Fruit fly (Drosophila melanogaster) whole organism, embryonic: ENCODE measurements around the gene Prx3.

Source experiments
- Adf1 ChIP-seq: fragments of 200-800 bp; sonication (Bioruptor generic); IDR thresholded peaks from 2 replicates; pipeline ENCODE4 v1.3.6; 2022; ENCODE audit warnings: missing biosample characterization, missing genetic modification characterization
- B-H1 ChIP-seq: fragments of 200-800 bp; sonication (Bioruptor generic); IDR thresholded peaks from 3 replicates; pipeline ENCODE4 v1.3.6; 2022; ENCODE audit warnings: missing biosample characterization, missing genetic modification characterization
- CG10654 ChIP-seq: fragments of 200-800 bp; sonication (Bioruptor generic); optimal IDR thresholded peaks from 2 replicates; lab custom pipeline; 2016; ENCODE audit warnings: missing biosample characterization, missing genetic modification characterization
- CG11560 ChIP-seq: fragments of 200-800 bp; sonication (Bioruptor generic); IDR thresholded peaks from 3 replicates; pipeline ENCODE4 v1.3.6; 2022; ENCODE audit warnings: missing biosample characterization, missing genetic modification characterization
- CG11696 ChIP-seq: fragments of 200-800 bp; sonication (Bioruptor generic); IDR thresholded peaks from 2 replicates; pipeline ENCODE4 v1.3.6; 2022; ENCODE audit warnings: missing biosample characterization, missing genetic modification characterization
- CG11723 ChIP-seq: fragments of 200-800 bp; sonication (Bioruptor generic); optimal IDR thresholded peaks from 2 replicates; lab custom pipeline; 2017; ENCODE audit warnings: missing biosample characterization, mild to moderate bottlenecking, missing genetic modification characterization
- CG13123 ChIP-seq: fragments of 200-800 bp; sonication (Bioruptor generic); optimal IDR thresholded peaks from 2 replicates; lab custom pipeline; 2016; ENCODE audit warnings: missing biosample characterization, missing genetic modification characterization
- CG15479 ChIP-seq: fragments of 200-800 bp; sonication (Bioruptor generic); optimal IDR thresholded peaks from 3 replicates; lab custom pipeline; 2019; ENCODE audit warnings: missing biosample characterization, mild to moderate bottlenecking, missing genetic modification characterization, moderate library complexity
- CG17186 ChIP-seq: fragments of 200-800 bp; sonication (Bioruptor generic); optimal IDR thresholded peaks from 3 replicates; lab custom pipeline; 2017; ENCODE audit warnings: missing biosample characterization, missing genetic modification reagents, missing genetic modification characterization
- CG17612 ChIP-seq: fragments of 200-800 bp; sonication (Bioruptor generic); IDR thresholded peaks from 2 replicates; pipeline ENCODE4 v1.3.6; 2022; ENCODE audit warnings: missing biosample characterization, missing genetic modification characterization
- CG2120 ChIP-seq: fragments of 200-800 bp; sonication (Bioruptor generic); optimal IDR thresholded peaks from 3 replicates; lab custom pipeline; 2016; ENCODE audit warnings: missing biosample characterization, missing genetic modification characterization
- CG34376 ChIP-seq: fragments of 200-800 bp; sonication (Bioruptor generic); optimal IDR thresholded peaks from 2 replicates; lab custom pipeline; 2018; ENCODE audit warnings: missing biosample characterization, mild to moderate bottlenecking, missing genetic modification characterization
- CG4424 ChIP-seq: fragments of 200-800 bp; sonication (Bioruptor generic); optimal IDR thresholded peaks from 3 replicates; lab custom pipeline; 2016; ENCODE audit warnings: missing biosample characterization, missing genetic modification characterization
- CG4707 ChIP-seq: fragments of 200-800 bp; sonication (Bioruptor generic); optimal IDR thresholded peaks from 2 replicates; lab custom pipeline; 2018; ENCODE audit warnings: missing biosample characterization, mild to moderate bottlenecking, missing genetic modification characterization, moderate library complexity
- CG6175 ChIP-seq: fragments of 200-800 bp; sonication (Bioruptor generic); IDR thresholded peaks from 3 replicates; pipeline ENCODE4 v1.3.6; 2022; ENCODE audit warnings: missing biosample characterization, missing genetic modification characterization
- CG6272 ChIP-seq: fragments of 200-800 bp; sonication (Bioruptor generic); IDR thresholded peaks from 2 replicates; pipeline ENCODE4 v1.3.6; 2022; ENCODE audit warnings: missing biosample characterization, missing genetic modification characterization
- CG9932 ChIP-seq: fragments of 200-800 bp; sonication (Bioruptor generic); IDR thresholded peaks from 2 replicates; pipeline ENCODE4 v1.3.6; 2022; ENCODE audit warnings: missing biosample characterization, missing genetic modification characterization
- CoRest ChIP-seq: fragments of 200-800 bp; sonication (Bioruptor generic); optimal IDR thresholded peaks from 3 replicates; lab custom pipeline; 2018; ENCODE audit warnings: missing biosample characterization, mild to moderate bottlenecking, missing genetic modification characterization, moderate library complexity
- D ChIP-seq, 2 experiments: fragments of 200-800 bp in 1 of 2; fragments of >200 bp in 1 of 2; sonication (Bioruptor generic) in 1 of 2; optimal IDR thresholded peaks; 2 replicates in 1 of 2; 3 replicates in 1 of 2; lab custom pipeline; 2017; ENCODE audit warnings: mild to moderate bottlenecking in 1 of 2, missing biosample characterization in 1 of 2, missing genetic modification characterization in 1 of 2, missing genetic modification reagents in 1 of 2
- D19A ChIP-seq: fragments of 200-800 bp; optimal IDR thresholded peaks from 3 replicates; lab custom pipeline; 2019; ENCODE audit warnings: missing biosample characterization, mild to moderate bottlenecking, missing genetic modification characterization, moderate library complexity
- Dbx ChIP-seq: fragments of 200-800 bp; sonication (Bioruptor generic); IDR thresholded peaks from 3 replicates; pipeline ENCODE4 v1.3.6; 2022; ENCODE audit warnings: missing biosample characterization, missing genetic modification characterization
- Deaf1 ChIP-seq: fragments of 200-800 bp; optimal IDR thresholded peaks from 3 replicates; lab custom pipeline; 2019; ENCODE audit warnings: missing biosample characterization, mild to moderate bottlenecking, missing genetic modification characterization, moderate library complexity
- Doc3 ChIP-seq: fragments of 200-800 bp; sonication (Bioruptor generic); IDR thresholded peaks from 3 replicates; pipeline ENCODE4 v1.3.6; 2022; ENCODE audit warnings: missing biosample characterization, missing genetic modification characterization; ENCODE audit not compliant: partially characterized antibody
- ERR ChIP-seq: fragments of 200-800 bp; sonication (Bioruptor generic); optimal IDR thresholded peaks from 2 replicates; lab custom pipeline; 2016; ENCODE audit warnings: missing biosample characterization, missing genetic modification characterization
- Eip74EF ChIP-seq, 2 experiments: fragments of 200-800 bp in 1 of 2; fragments of >200 bp in 1 of 2; sonication (Bioruptor generic) in 1 of 2; optimal IDR thresholded peaks; 2 replicates each; lab custom pipeline; 2017 to 2019; ENCODE audit warnings: missing biosample characterization in 2 of 2, missing genetic modification characterization in 2 of 2, mild to moderate bottlenecking in 1 of 2, moderate library complexity in 1 of 2
- Ets65A ChIP-seq: fragments of 200-800 bp; sonication (Bioruptor generic); peaks from one replicate; lab custom pipeline; 2016; ENCODE audit warnings: missing biosample characterization, missing genetic modification characterization
- H15 ChIP-seq: fragments of 200-800 bp; sonication (Bioruptor generic); IDR thresholded peaks from 3 replicates; pipeline ENCODE4 v1.3.6; 2022; ENCODE audit warnings: missing biosample characterization, missing genetic modification characterization
- HmgZ ChIP-seq: fragments of 200-800 bp; sonication (Bioruptor generic); optimal IDR thresholded peaks from 2 replicates; lab custom pipeline; 2018; ENCODE audit warnings: missing biosample characterization, mild to moderate bottlenecking, missing genetic modification characterization
- Hr3 ChIP-seq: fragments of 200-800 bp; sonication (Bioruptor generic); optimal IDR thresholded peaks from 3 replicates; lab custom pipeline; 2016; ENCODE audit warnings: missing biosample characterization, missing genetic modification characterization
- Max ChIP-seq: fragments of 200-800 bp; sonication (Bioruptor generic); optimal IDR thresholded peaks from 2 replicates; lab custom pipeline; 2016; ENCODE audit warnings: missing biosample characterization, mild to moderate bottlenecking, missing genetic modification characterization
- NFAT ChIP-seq: fragments of 200-800 bp; sonication (Bioruptor generic); IDR thresholded peaks from 2 replicates; pipeline ENCODE4 v1.3.6; 2022; ENCODE audit warnings: missing biosample characterization, missing genetic modification characterization
- Taf1 ChIP-seq: fragments of 200-800 bp; sonication (Bioruptor generic); IDR thresholded peaks from 2 replicates; pipeline ENCODE4 v1.3.6; 2022; ENCODE audit warnings: missing biosample characterization, missing genetic modification characterization
- Xbp1 ChIP-seq: fragments of 200-800 bp; sonication (Bioruptor generic); optimal IDR thresholded peaks from 3 replicates; lab custom pipeline; 2016; ENCODE audit warnings: missing biosample characterization, mild to moderate bottlenecking, missing genetic modification characterization
- abd-A ChIP-seq: fragments of 200-800 bp; sonication (Bioruptor generic); optimal IDR thresholded peaks from 3 replicates; lab custom pipeline; 2019; ENCODE audit warnings: missing biosample characterization, mild to moderate bottlenecking, missing genetic modification characterization, moderate library complexity
- chinmo ChIP-seq: fragments of 200-800 bp; sonication (Bioruptor generic); IDR thresholded peaks from 4 replicates; pipeline ENCODE4 v1.3.6; 2022; ENCODE audit warnings: missing biosample characterization, missing genetic modification characterization; ENCODE audit not compliant: partially characterized antibody
- ems ChIP-seq: fragments of 200-800 bp; sonication (Bioruptor generic); optimal IDR thresholded peaks from 3 replicates; lab custom pipeline; 2016; ENCODE audit warnings: missing biosample characterization, missing genetic modification characterization
- esg ChIP-seq: fragments of 200-800 bp; sonication (Bioruptor generic); conservative IDR thresholded peaks from 2 replicates; pipeline ENCODE4 v1.3.6; 2022; ENCODE audit warnings: missing biosample characterization, missing genetic modification characterization
- ewg ChIP-seq: fragments of 200-800 bp; sonication (Bioruptor generic); optimal IDR thresholded peaks from 3 replicates; lab custom pipeline; 2017; ENCODE audit warnings: mild to moderate bottlenecking, missing biosample characterization, missing genetic modification reagents, missing genetic modification characterization
- gcm ChIP-seq: fragments of 200-800 bp; sonication (Bioruptor generic); optimal IDR thresholded peaks from 2 replicates; lab custom pipeline; 2019; ENCODE audit warnings: missing biosample characterization, mild to moderate bottlenecking, missing genetic modification characterization, moderate library complexity
- grau ChIP-seq: fragments of 200-800 bp; optimal IDR thresholded peaks from 3 replicates; lab custom pipeline; 2019; ENCODE audit warnings: missing biosample characterization, mild to moderate bottlenecking, missing genetic modification characterization, moderate library complexity
- hkb ChIP-seq, 2 experiments: fragments of 200-800 bp in 1 of 2; fragments of >200 bp in 1 of 2; sonication (Bioruptor generic) in 1 of 2; IDR thresholded peaks in 1 of 2; optimal IDR thresholded peaks in 1 of 2; 2 replicates each; pipeline versions ENCODE4 v1.3.6 to Lab custom; 2017 to 2022; ENCODE audit warnings: missing biosample characterization in 1 of 2, missing genetic modification characterization in 1 of 2
- ind ChIP-seq: fragments of 200-800 bp; sonication (Bioruptor generic); optimal IDR thresholded peaks from 3 replicates; lab custom pipeline; 2016; ENCODE audit warnings: missing biosample characterization, missing genetic modification characterization
- lmd ChIP-seq: fragments of 200-800 bp; sonication (Bioruptor generic); IDR thresholded peaks from 2 replicates; pipeline ENCODE4 v1.3.6; 2022; ENCODE audit warnings: missing biosample characterization, missing genetic modification characterization
- lov ChIP-seq, 2 experiments: fragments of 200-800 bp in 1 of 2; fragments of >200 bp in 1 of 2; sonication (Bioruptor generic) in 1 of 2; IDR thresholded peaks in 1 of 2; optimal IDR thresholded peaks in 1 of 2; 2 replicates in 1 of 2; 3 replicates in 1 of 2; pipeline versions ENCODE4 v1.3.6 to Lab custom; 2017 to 2022; ENCODE audit warnings: missing biosample characterization in 1 of 2, missing genetic modification characterization in 1 of 2
- nau ChIP-seq: fragments of 200-800 bp; sonication (Bioruptor generic); optimal IDR thresholded peaks from 3 replicates; lab custom pipeline; 2017; ENCODE audit warnings: missing biosample characterization, mild to moderate bottlenecking, missing genetic modification characterization, missing genetic modification reagents
- peb ChIP-seq: fragments of 200-800 bp; sonication (Bioruptor generic); IDR thresholded peaks from 2 replicates; pipeline ENCODE4 v1.3.6; 2022; ENCODE audit warnings: missing biosample characterization, missing genetic modification characterization
- pros ChIP-seq: fragments of 200-800 bp; sonication (Bioruptor generic); optimal IDR thresholded peaks from 3 replicates; lab custom pipeline; 2019; ENCODE audit warnings: missing biosample characterization, mild to moderate bottlenecking, missing genetic modification characterization, moderate library complexity
- scrt ChIP-seq: fragments of 200-800 bp; sonication (Bioruptor generic); optimal IDR thresholded peaks from 2 replicates; lab custom pipeline; 2018; ENCODE audit warnings: missing biosample characterization, mild to moderate bottlenecking, missing genetic modification characterization, moderate library complexity
- sim ChIP-seq: fragments of 200-800 bp; sonication (Bioruptor generic); IDR thresholded peaks from 2 replicates; pipeline ENCODE4 v1.3.6; 2022; ENCODE audit warnings: missing biosample characterization, missing genetic modification characterization
- so ChIP-seq: fragments of 200-800 bp; sonication (Bioruptor generic); IDR thresholded peaks from 3 replicates; pipeline ENCODE4 v1.3.6; 2022; ENCODE audit warnings: missing biosample characterization, missing genetic modification characterization

Prx3 gene

DNA sequence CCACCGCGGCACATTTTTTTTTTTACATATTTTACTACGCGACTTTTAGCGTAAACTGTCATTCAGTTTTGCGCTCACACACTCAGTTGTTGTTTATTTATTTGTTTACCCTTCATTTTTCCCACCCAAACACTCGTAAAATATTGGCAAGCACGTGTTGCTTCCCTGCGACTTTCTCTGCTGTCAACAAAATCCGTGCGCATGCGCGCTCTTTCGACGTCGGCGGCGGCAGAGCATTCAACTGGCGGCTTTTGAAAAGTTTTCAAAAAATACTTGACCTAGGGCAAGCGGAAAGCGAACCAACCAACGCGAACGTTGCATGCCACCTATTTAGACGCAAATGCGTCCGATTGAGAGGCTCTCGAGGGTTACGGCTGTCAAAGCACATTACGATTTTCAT lies 39.5 kb downstream of the Prx3 start (continued):
- no peak for TF ChIP-seq chinmo
- no peak for TF ChIP-seq Xbp1 (GFP tag; lab: Kevin White, UChicago)
- no peak for TF ChIP-seq CG6175 (GFP tag; lab: Robert Waterston, UW)
- TF ChIP-seq grau (tag; lab: Kevin White, UChicago): no peak
- TF ChIP-seq CG4707 (GFP tag; lab: Kevin White, UChicago): no peak
- TF ChIP-seq CG34376 (GFP tag; lab: Kevin White, UChicago): no peak
- TF ChIP-seq Hr3: no peak
- no peak for TF ChIP-seq ems (GFP tag; lab: Kevin White, UChicago)
- no peak for TF ChIP-seq lov (optimal IDR thresholded peaks at IDR 0.05; lab: Kevin White, UChicago)
- TF ChIP-seq lov (GFP tag; IDR thresholded peaks at IDR 0.05; lab: Robert Waterston, UW): no peak
- TF ChIP-seq D19A: peak; percentile 47
- no peak for TF ChIP-seq CG11696 (GFP tag; lab: Robert Waterston, UW)
- no peak for TF ChIP-seq Taf1
- TF ChIP-seq CG15479 (GFP tag; lab: Kevin White, UChicago): no peak
- TF ChIP-seq Doc3: no peak

dm6 chr3R:17505599-17505998 lies 40.7 kb downstream of the Prx3 start, which contains the start of gene Dscam3:
TSS of gene Dscam3 (minus strand) at chr3R:17505667.
- TF ChIP-seq ewg (GFP tag; lab: Kevin White, UChicago): peak; percentile 33
- TF ChIP-seq Deaf1: peak; percentile 43
- no peak for TF ChIP-seq CG2120 (GFP tag; lab: Kevin White, UChicago)
- TF ChIP-seq sim (GFP tag; lab: Robert Waterston, UW): no peak
- no peak for TF ChIP-seq ERR (GFP tag; lab: Kevin White, UChicago)
- TF ChIP-seq D (optimal IDR thresholded peaks at IDR 0.05; lab: Kevin White, UChicago): no peak
- TF ChIP-seq D (GFP tag; optimal IDR thresholded peaks at IDR 0.05; lab: Kevin White, UChicago): no peak
- TF ChIP-seq abd-A: peak; percentile 87
- no peak for TF ChIP-seq pros (GFP tag; lab: Kevin White, UChicago)
- no peak for TF ChIP-seq H15 (GFP tag; lab: Robert Waterston, UW)
- TF ChIP-seq scrt: peak; percentile 83
- TF ChIP-seq Eip74EF (GFP tag; optimal IDR thresholded peaks at IDR 0.05; lab: Kevin White, UChicago): no peak
- TF ChIP-seq NFAT (GFP tag; lab: Robert Waterston, UW): no peak
- no peak for TF ChIP-seq CG17186 (GFP tag; lab: Kevin White, UChicago)
- no peak for TF ChIP-seq CG11560 (tag; lab: Robert Waterston, UW)
- no peak for TF ChIP-seq hkb (optimal IDR thresholded peaks at IDR 0.05; lab: Kevin White, UChicago)
- TF ChIP-seq hkb (GFP tag; IDR thresholded peaks at IDR 0.05; lab: Robert Waterston, UW): no peak
- no peak for TF ChIP-seq gcm
- TF ChIP-seq CG13123: no peak
- TF ChIP-seq chinmo: 0 out of 4 replicates have a peak, but pooled peaks have one; percentile 37
- TF ChIP-seq B-H1 (GFP tag; lab: Robert Waterston, UW): no peak
- TF ChIP-seq CG4424: no peak
- TF ChIP-seq CG10654: no peak
- no peak for TF ChIP-seq nau (GFP tag; lab: Kevin White, UChicago)
- TF ChIP-seq CG6272 (GFP tag; lab: Robert Waterston, UW): no peak
- no peak for TF ChIP-seq peb
- TF ChIP-seq Max (GFP tag; lab: Kevin White, UChicago): no peak
- TF ChIP-seq CG9932 (GFP tag; lab: Robert Waterston, UW): no peak
- TF ChIP-seq Ets65A (GFP tag; lab: Kevin White, UChicago): peak; percentile 30
- TF ChIP-seq so (GFP tag; lab: Robert Waterston, UW): no peak
- peak; percentile 26; the same call in 1 of the 3 replicates for TF ChIP-seq Dbx (GFP tag; lab: Robert Waterston, UW)
- no peak for TF ChIP-seq CG17612
- no peak for TF ChIP-seq esg (GFP tag; lab: Robert Waterston, UW)
- TF ChIP-seq HmgZ (tag; lab: Kevin White, UChicago): no peak
- no peak for TF ChIP-seq CG11723 (GFP tag; lab: Kevin White, UChicago)
- peak; percentile 92 for TF ChIP-seq Adf1 (GFP tag; lab: Robert Waterston, UW)
- TF ChIP-seq CoRest (tag; lab: Kevin White, UChicago): no peak
- TF ChIP-seq lmd: no peak
- no peak for TF ChIP-seq ind (GFP tag; lab: Kevin White, UChicago)
